Fruit fly (Drosophila melanogaster): ENCODE measurements around the gene CG14073.

CG14073 gene

DNA sequence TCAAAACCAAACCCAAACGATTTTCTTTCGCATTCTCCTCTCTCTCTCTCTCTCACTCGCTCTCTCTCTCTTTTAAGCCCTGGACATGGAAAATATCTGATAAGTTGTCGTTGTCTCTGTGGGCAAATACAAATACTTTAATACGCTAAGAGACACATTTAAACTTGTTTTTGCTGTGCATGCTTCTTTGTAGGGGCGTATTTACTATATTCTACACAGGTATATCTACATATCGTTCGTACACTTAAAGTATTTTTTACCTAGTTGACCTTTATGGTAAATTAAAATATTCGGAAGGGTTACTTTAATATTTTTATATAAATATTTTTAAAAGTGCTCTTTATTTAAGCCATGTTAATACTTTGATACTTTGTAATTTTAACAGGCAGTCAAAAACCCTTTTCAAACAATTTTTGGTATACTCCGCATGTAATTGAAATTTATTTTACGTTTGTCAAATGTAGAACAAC is 25.8 kb upstream of the CG14073 start (continued):
- no peak for TF ChIP-seq bowl (GFP tag; IDR thresholded peaks at IDR 0.05)
- no peak for TF ChIP-seq Optix (GFP tag; IDR thresholded peaks at IDR 0.05)
- TF ChIP-seq Hr3 (GFP tag; optimal IDR thresholded peaks at IDR 0.05), result no peak
- TF ChIP-seq zf30C (GFP tag; optimal IDR thresholded peaks at IDR 0.05), result peak; percentile 7
- TF ChIP-seq pnt (GFP tag; optimal IDR thresholded peaks at IDR 0.05), result no peak
- no peak for TF ChIP-seq zfh1 (GFP tag; IDR thresholded peaks at IDR 0.05)
- peak; percentile 28 for TF ChIP-seq CG18262 (tag; optimal IDR thresholded peaks at IDR 0.05)
- TF ChIP-seq CG12744 (GFP tag; optimal IDR thresholded peaks at IDR 0.05), result no peak
- no peak for TF ChIP-seq Sox100B (GFP tag; optimal IDR thresholded peaks at IDR 0.05)
- peak; percentile 34; the same call in 1 of the 2 replicates for TF ChIP-seq CG13287 (GFP tag; IDR thresholded peaks at IDR 0.05; ENCODE audit: partially characterized antibody)
- TF ChIP-seq CG8089 (GFP tag; optimal IDR thresholded peaks at IDR 0.05), result no peak
- TF ChIP-seq Atf-2 (GFP tag; optimal IDR thresholded peaks at IDR 0.05), result no peak
- no peak for TF ChIP-seq bcd (GFP tag; optimal IDR thresholded peaks at IDR 0.05)
- peak; percentile 46 for TF ChIP-seq sd (tag; optimal IDR thresholded peaks at IDR 0.05)
- TF ChIP-seq Hr78 (GFP tag; optimal IDR thresholded peaks at IDR 0.05), result peak in 1 of 2 experiments; percentile 22
- TF ChIP-seq CG31441 (GFP tag; IDR thresholded peaks at IDR 0.05), result peak; percentile 52
- peak; percentile 2 for TF ChIP-seq D19A (tag; optimal IDR thresholded peaks at IDR 0.05)
- TF ChIP-seq pfk (GFP tag; optimal IDR thresholded peaks at IDR 0.05), result no peak

DNA sequence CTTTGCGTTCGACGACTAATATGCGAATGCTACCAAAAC is 25.6 kb upstream of the CG14073 start, which contains the start of gene Indy:
Gene Indy, minus strand, starts transcription at position 35 of the 39 bp plus-strand sequence.
- TF ChIP-seq lab (GFP tag; optimal IDR thresholded peaks at IDR 0.05) (peak; percentile 48), MBD-R2 (GFP tag; IDR thresholded peaks at IDR 0.05) (no peak), CG1647 (GFP tag; optimal IDR thresholded peaks at IDR 0.05) (no peak), CG3726 (GFP tag; IDR thresholded peaks at IDR 0.05) (no peak), ssp (GFP tag; IDR thresholded peaks at IDR 0.05) (no peak), Jarid2 (GFP tag; optimal IDR thresholded peaks at IDR 0.05) (peak; percentile 26), mirr (GFP tag; optimal IDR thresholded peaks at IDR 0.05) (no peak), BtbVII (GFP tag; optimal IDR thresholded peaks at IDR 0.05) (peak; percentile 58), chinmo (GFP tag; IDR thresholded peaks at IDR 0.05; ENCODE audit: partially characterized antibody) (no peak), Ssrp (tag; optimal IDR thresholded peaks at IDR 0.05) (no peak), CG7839 (tag; optimal IDR thresholded peaks at IDR 0.05) (no peak), CG17186 (GFP tag; optimal IDR thresholded peaks at IDR 0.05) (no peak), tin (GFP tag; optimal IDR thresholded peaks at IDR 0.05) (no peak), CkIIα-i1 (GFP tag; IDR thresholded peaks at IDR 0.05) (no peak), vvl (GFP tag; IDR thresholded peaks at IDR 0.05) (0 out of 2 replicates have a peak, but pooled peaks have one; percentile 10), Vsx1 (GFP tag; optimal IDR thresholded peaks at IDR 0.05) (no peak), Adf1 (GFP tag; IDR thresholded peaks at IDR 0.05) (no peak), CG13296 (GFP tag; optimal IDR thresholded peaks at IDR 0.05) (peak; percentile 27), gt (GFP tag; IDR thresholded peaks at IDR 0.05) (no peak)

DNA sequence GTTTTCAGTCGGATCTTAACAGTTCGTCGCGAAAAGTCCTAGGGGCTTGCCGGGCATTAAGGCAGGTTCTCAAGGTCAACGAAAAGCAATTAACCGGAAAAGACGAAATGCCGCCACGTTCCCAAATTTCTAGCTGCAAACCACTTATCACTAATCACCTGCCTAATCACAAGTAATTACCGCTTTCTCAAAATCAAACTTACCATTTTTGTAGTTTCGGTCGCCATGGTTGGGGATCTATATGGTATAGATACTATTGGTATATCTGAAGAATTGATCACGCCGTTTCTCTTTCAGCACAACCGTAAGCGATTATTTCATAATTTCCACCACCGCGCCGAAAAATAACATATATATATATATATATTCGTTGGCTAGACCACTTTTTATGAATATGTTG is 25.4 kb upstream of the CG14073 start:
- TF ChIP-seq CG11695 (GFP tag; IDR thresholded peaks at IDR 0.05) (no peak), exex (tag; optimal IDR thresholded peaks at IDR 0.05) (peak; percentile 69), MTF-1 (GFP tag; optimal IDR thresholded peaks at IDR 0.05; ENCODE audit: borderline replicate concordance) (no peak), CG3995 (GFP tag; optimal IDR thresholded peaks at IDR 0.05) (no peak), NC2α (GFP tag; optimal IDR thresholded peaks at IDR 0.05) (no peak), zen (tag; optimal IDR thresholded peaks at IDR 0.05) (peak; percentile 61)

All from whole organism, embryonic.